Worm (Caenorhabditis elegans) whole organism, young adult: ENCODE data around the gene C01G12.3.

Experiments
- B0035.1 ChIP-seq: sonication (generic microtip); optimal IDR thresholded peaks from 2 replicates; lab custom pipeline; 2016; ENCODE audit warnings: missing genetic modification characterization, mild to moderate bottlenecking, missing compliant biosample characterization, missing genotype, missing genetic modification reagents
- B0261.1 ChIP-seq: sonication (generic microtip); optimal IDR thresholded peaks from 2 replicates; lab custom pipeline; 2016; ENCODE audit warnings: mild to moderate bottlenecking, missing genetic modification characterization, moderate library complexity, missing compliant biosample characterization
- C06A6.2 ChIP-seq: fragments of 200-800 bp; sonication (Bioruptor generic); conservative IDR thresholded peaks from 2 replicates; pipeline ENCODE4 v1.3.6; 2022; ENCODE audit warnings: missing genetic modification characterization, missing compliant biosample characterization
- D2030.7 ChIP-seq: fragments of 200-800 bp; sonication (Bioruptor generic); IDR thresholded peaks from 2 replicates; pipeline ENCODE4 v1.3.6; 2022; ENCODE audit warnings: missing genetic modification reagents, missing genetic modification characterization, missing compliant biosample characterization
- chd-7 ChIP-seq: sonication (generic microtip); optimal IDR thresholded peaks from 2 replicates; lab custom pipeline; 2016; ENCODE audit warnings: mild to moderate bottlenecking, missing genetic modification characterization, moderate library complexity, missing compliant biosample characterization
- die-1 ChIP-seq: sonication (generic microtip); optimal IDR thresholded peaks from 2 replicates; lab custom pipeline; 2016; ENCODE audit warnings: missing genotype, mild to moderate bottlenecking, missing genetic modification characterization, missing compliant biosample characterization
- dox-1 ChIP-seq: fragments of 200-800 bp; sonication (Bioruptor generic); IDR thresholded peaks from 2 replicates; pipeline ENCODE4 v1.3.6; 2022; ENCODE audit warnings: missing genetic modification reagents, missing genetic modification characterization, missing compliant biosample characterization
- ets-4 ChIP-seq: fragments of 200-800 bp; sonication (Bioruptor generic); optimal IDR thresholded peaks from 2 replicates; lab custom pipeline; 2018; ENCODE audit warnings: mild to moderate bottlenecking, missing genetic modification characterization, missing compliant biosample characterization
- lir-1 ChIP-seq: fragments of 200-800 bp; sonication (Bioruptor generic); conservative IDR thresholded peaks from 2 replicates; pipeline ENCODE4 v1.3.6; 2022; ENCODE audit warnings: missing genetic modification reagents, missing genetic modification characterization, missing compliant biosample characterization
- madf-10 ChIP-seq: sonication (generic microtip); optimal IDR thresholded peaks from 2 replicates; lab custom pipeline; 2016; ENCODE audit warnings: mild to moderate bottlenecking, missing genetic modification characterization, missing compliant biosample characterization
- repo-1 ChIP-seq: sonication (generic microtip); optimal IDR thresholded peaks from 2 replicates; lab custom pipeline; 2017; ENCODE audit warnings: mild to moderate bottlenecking, missing genetic modification characterization, missing compliant biosample characterization

DNA sequence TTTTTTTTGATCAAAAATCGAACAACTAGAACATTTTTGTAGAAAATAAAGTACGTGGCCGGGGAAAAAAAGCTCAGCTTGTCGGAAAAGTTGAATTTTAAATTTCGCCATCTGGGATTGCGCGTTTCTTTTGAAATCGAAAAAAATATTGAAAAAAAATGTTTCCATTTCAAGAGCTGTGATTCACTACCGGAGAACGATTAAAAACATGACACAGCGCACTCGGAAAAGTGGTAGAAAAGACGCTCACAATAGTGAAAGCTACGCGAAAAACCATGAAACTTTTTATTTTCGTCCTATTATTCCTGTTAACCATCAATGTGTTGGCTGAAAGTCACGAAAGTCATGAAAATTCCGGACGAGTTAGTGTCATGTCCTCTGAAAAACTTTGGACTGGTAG is 44.4 kb downstream of the C01G12.3 start, which contains the start of the genes clec-147 and C04H5.7:
- TF ChIP-seq chd-7 (tag; lab: Kevin White, UChicago) = no peak
- no peak for TF ChIP-seq C06A6.2 (GFP tag; lab: Robert Waterston, UW)
- TF ChIP-seq D2030.7 = no peak
- TF ChIP-seq B0035.1 (tag; lab: Kevin White, UChicago) = no peak
- no peak for TF ChIP-seq madf-10 (tag; lab: Kevin White, UChicago)
- TF ChIP-seq ets-4 (GFP tag; lab: Kevin White, UChicago) = no peak
- TF ChIP-seq dox-1 (GFP tag; lab: Robert Waterston, UW) = no peak
- no peak for TF ChIP-seq repo-1 (tag; lab: Kevin White, UChicago)
- no peak for TF ChIP-seq die-1 (tag; lab: Kevin White, UChicago)
- TF ChIP-seq B0261.1 (tag; lab: Kevin White, UChicago) = no peak
- no peak for TF ChIP-seq lir-1
